Worm (Caenorhabditis elegans): ENCODE measurements around the gene F20D1.3.

The F20D1.3 gene

ce11 chrX:15027566-15027965, 51.6 kb downstream of the F20D1.3 start:
- TF ChIP-seq lin-14 (GFP tag; optimal IDR thresholded peaks at IDR 0.05) (peak; percentile 31), nhr-20 (tag; optimal IDR thresholded peaks at IDR 0.05) (no peak)

ce11 chrX:15027997-15028396, 52.1 kb downstream of the F20D1.3 start:
- no peak for TF ChIP-seq nhr-237 (tag; optimal IDR thresholded peaks at IDR 0.05)
- no peak for TF ChIP-seq mep-1 (tag; optimal IDR thresholded peaks at IDR 0.05)
- no peak for TF ChIP-seq egl-13 (tag; optimal IDR thresholded peaks at IDR 0.05)
- no peak for TF ChIP-seq grh-1 (GFP tag; IDR thresholded peaks at IDR 0.05)
- no peak for TF ChIP-seq efl-1 (optimal IDR thresholded peaks at IDR 0.05)
- TF ChIP-seq efl-1 (GFP tag; optimal IDR thresholded peaks at IDR 0.05 in 1 of 2) = no peak
- TF ChIP-seq ztf-11 (tag; optimal IDR thresholded peaks at IDR 0.05) = no peak
- no peak for TF ChIP-seq lin-35 (GFP tag; optimal IDR thresholded peaks at IDR 0.05)
- TF ChIP-seq nhr-90 (tag; optimal IDR thresholded peaks at IDR 0.05; ENCODE audit: poor library complexity) = no peak
- no peak for TF ChIP-seq tbx-2 (tag; optimal IDR thresholded peaks at IDR 0.05)
- no peak for TF ChIP-seq F16B12.6 (tag; optimal IDR thresholded peaks at IDR 0.05)
- TF ChIP-seq sox-4 (tag; optimal IDR thresholded peaks at IDR 0.05) = no peak
- TF ChIP-seq mab-9 (GFP tag; IDR thresholded peaks at IDR 0.05) = no peak
- TF ChIP-seq fkh-4 (tag; optimal IDR thresholded peaks at IDR 0.05; ENCODE audit: borderline replicate concordance) = no peak
- no peak for TF ChIP-seq zag-1 (tag; optimal IDR thresholded peaks at IDR 0.05)
- no peak for TF ChIP-seq hlh-4 (tag; optimal IDR thresholded peaks at IDR 0.05)
- TF ChIP-seq lsy-2 (tag; optimal IDR thresholded peaks at IDR 0.05) = no peak
